Worm (Caenorhabditis elegans) whole organism, young adult: ENCODE results near the gene wdr-31.

Experiments
- B0019.2 ChIP-seq: fragments of 200-800 bp; sonication (Bioruptor generic); conservative IDR thresholded peaks from 2 replicates; pipeline ENCODE4 v1.3.6; 2022; ENCODE audit warnings: missing genetic modification reagents, missing genetic modification characterization, missing compliant biosample characterization
- B0035.1 ChIP-seq: sonication (generic microtip); optimal IDR thresholded peaks from 2 replicates; lab custom pipeline; 2016; ENCODE audit warnings: missing genetic modification characterization, mild to moderate bottlenecking, missing compliant biosample characterization, missing genotype, missing genetic modification reagents
- B0336.3 ChIP-seq: fragments of 200-800 bp; sonication (Bioruptor generic); IDR thresholded peaks from 2 replicates; pipeline ENCODE4 v1.3.6; 2022; ENCODE audit warnings: missing genetic modification characterization, missing compliant biosample characterization
- D2030.7 ChIP-seq: fragments of 200-800 bp; sonication (Bioruptor generic); IDR thresholded peaks from 2 replicates; pipeline ENCODE4 v1.3.6; 2022; ENCODE audit warnings: missing genetic modification reagents, missing genetic modification characterization, missing compliant biosample characterization
- F22D6.2 ChIP-seq: sonication (generic microtip); optimal IDR thresholded peaks from 2 replicates; lab custom pipeline; 2016; ENCODE audit warnings: mild to moderate bottlenecking, missing genetic modification characterization, missing compliant biosample characterization
- F33H1.4 ChIP-seq: fragments of 200-800 bp; sonication (Bioruptor generic); IDR thresholded peaks from 2 replicates; pipeline ENCODE4 v1.3.6; 2022; ENCODE audit warnings: missing genetic modification reagents, missing genetic modification characterization, missing compliant biosample characterization
- F37B4.10 ChIP-seq: fragments of 200-800 bp; sonication (Bioruptor generic); IDR thresholded peaks from 2 replicates; pipeline ENCODE4 v1.3.6; 2022; ENCODE audit warnings: missing genetic modification characterization, missing compliant biosample characterization
- F49E8.2 ChIP-seq: sonication (generic microtip); optimal IDR thresholded peaks from 3 replicates; lab custom pipeline; 2017; ENCODE audit warnings: missing genetic modification characterization, mild to moderate bottlenecking, missing compliant biosample characterization, antibody characterized with exemption, moderate library complexity; ENCODE audit not compliant: insufficient read depth
- F57A8.1 ChIP-seq: fragments of 200-800 bp; sonication (Bioruptor generic); optimal IDR thresholded peaks from 2 replicates; lab custom pipeline; 2018; ENCODE audit warnings: mild to moderate bottlenecking, missing genetic modification characterization, moderate library complexity, missing compliant biosample characterization
- K11D2.4 ChIP-seq: fragments of 200-800 bp; sonication (Bioruptor generic); IDR thresholded peaks from 2 replicates; pipeline ENCODE4 v1.3.6; 2022; ENCODE audit warnings: missing genetic modification reagents, missing genetic modification characterization, missing compliant biosample characterization
- T26A5.8 ChIP-seq: sonication (generic microtip); optimal IDR thresholded peaks from 2 replicates; lab custom pipeline; 2016; ENCODE audit warnings: missing genetic modification characterization, missing compliant biosample characterization
- ZK185.1 ChIP-seq: sonication (generic microtip); optimal IDR thresholded peaks from 2 replicates; lab custom pipeline; 2016; ENCODE audit warnings: mild to moderate bottlenecking, missing genetic modification characterization, missing compliant biosample characterization; ENCODE audit not compliant: poor library complexity, severe bottlenecking
- athp-1 ChIP-seq: sonication (generic microtip); optimal IDR thresholded peaks from 2 replicates; lab custom pipeline; 2017; ENCODE audit warnings: mild to moderate bottlenecking, missing genetic modification characterization, missing compliant biosample characterization
- attf-6 ChIP-seq: fragments of 200-800 bp; sonication (Bioruptor generic); IDR thresholded peaks from 2 replicates; pipeline ENCODE4 v1.3.6; 2022; ENCODE audit warnings: missing genetic modification reagents, missing genetic modification characterization, missing compliant biosample characterization
- ccch-3 ChIP-seq: fragments of 200-800 bp; sonication (Bioruptor generic); optimal IDR thresholded peaks from 2 replicates; lab custom pipeline; 2018; ENCODE audit warnings: mild to moderate bottlenecking, missing genetic modification characterization, missing compliant biosample characterization
- ceh-100 ChIP-seq: fragments of 200-800 bp; sonication (Bioruptor generic); IDR thresholded peaks from 2 replicates; pipeline ENCODE4 v1.3.6; 2022; ENCODE audit warnings: missing genetic modification reagents, missing genetic modification characterization, missing compliant biosample characterization
- ceh-58 ChIP-seq: fragments of 200-800 bp; sonication (Bioruptor generic); IDR thresholded peaks from 2 replicates; pipeline ENCODE4 v1.3.6; 2022; ENCODE audit warnings: missing genetic modification characterization, missing compliant biosample characterization
- chd-7 ChIP-seq: sonication (generic microtip); optimal IDR thresholded peaks from 2 replicates; lab custom pipeline; 2016; ENCODE audit warnings: mild to moderate bottlenecking, missing genetic modification characterization, moderate library complexity, missing compliant biosample characterization
- die-1 ChIP-seq: sonication (generic microtip); optimal IDR thresholded peaks from 2 replicates; lab custom pipeline; 2016; ENCODE audit warnings: missing genotype, mild to moderate bottlenecking, missing genetic modification characterization, missing compliant biosample characterization
- egl-18 ChIP-seq: fragments of 200-800 bp; sonication (Bioruptor generic); IDR thresholded peaks from 2 replicates; pipeline ENCODE4 v1.3.6; 2022; ENCODE audit warnings: missing genetic modification reagents, missing genetic modification characterization, missing compliant biosample characterization
- ets-4 ChIP-seq: fragments of 200-800 bp; sonication (Bioruptor generic); optimal IDR thresholded peaks from 2 replicates; lab custom pipeline; 2018; ENCODE audit warnings: mild to moderate bottlenecking, missing genetic modification characterization, missing compliant biosample characterization
- gei-17 ChIP-seq: fragments of 200-800 bp; sonication (Bioruptor generic); optimal IDR thresholded peaks from 2 replicates; lab custom pipeline; 2018; ENCODE audit warnings: mild to moderate bottlenecking, missing genetic modification characterization, missing compliant biosample characterization
- him-1 ChIP-seq: sonication (generic microtip); optimal IDR thresholded peaks from 2 replicates; lab custom pipeline; 2016; ENCODE audit warnings: missing genotype, missing genetic modification reagents, missing genetic modification characterization, missing compliant biosample characterization
- lag-1 ChIP-seq: fragments of 200-800 bp; sonication (Bioruptor generic); IDR thresholded peaks from 2 replicates; pipeline ENCODE4 v1.3.6; 2022; ENCODE audit warnings: missing genetic modification reagents, missing genetic modification characterization, missing compliant biosample characterization
- let-607 ChIP-seq, 2 experiments: fragments of 200-800 bp in 1 of 2; sonication (Bioruptor generic) in 1 of 2; sonication (generic microtip) in 1 of 2; optimal IDR thresholded peaks; 2 replicates each; lab custom pipeline; 2016 to 2018; ENCODE audit warnings: mild to moderate bottlenecking in 2 of 2, missing compliant biosample characterization in 2 of 2, missing genetic modification characterization in 2 of 2, moderate library complexity in 2 of 2, missing genotype in 1 of 2
- madf-10 ChIP-seq: sonication (generic microtip); optimal IDR thresholded peaks from 2 replicates; lab custom pipeline; 2016; ENCODE audit warnings: mild to moderate bottlenecking, missing genetic modification characterization, missing compliant biosample characterization
- mxl-1 ChIP-seq: sonication (generic microtip); optimal IDR thresholded peaks from 2 replicates; lab custom pipeline; 2016; ENCODE audit warnings: missing genetic modification characterization, missing compliant biosample characterization
- nfya-2 ChIP-seq: fragments of 200-800 bp; sonication (Bioruptor generic); IDR thresholded peaks from 2 replicates; pipeline ENCODE4 v1.3.6; 2022; ENCODE audit warnings: missing genetic modification reagents, missing genetic modification characterization, missing compliant biosample characterization
- nhr-120 ChIP-seq: fragments of 200-800 bp; sonication (Bioruptor generic); IDR thresholded peaks from 2 replicates; pipeline ENCODE4 v1.3.6; 2022; ENCODE audit warnings: missing genetic modification characterization, missing compliant biosample characterization
- rcor-1 ChIP-seq: fragments of 200-800 bp; sonication (Bioruptor generic); IDR thresholded peaks from 2 replicates; pipeline ENCODE4 v1.3.6; 2022; ENCODE audit warnings: missing genetic modification reagents, missing genetic modification characterization, missing compliant biosample characterization
- rec-8 ChIP-seq, 2 experiments: sonication (generic microtip); optimal IDR thresholded peaks; 2 replicates each; lab custom pipeline; 2016; ENCODE audit warnings: mild to moderate bottlenecking in 2 of 2, missing genetic modification characterization in 2 of 2, missing genetic modification reagents in 2 of 2, missing genotype in 2 of 2, missing biosample characterization in 1 of 2, missing compliant biosample characterization in 1 of 2, moderate library complexity in 1 of 2
- rpc-1 ChIP-seq, 2 experiments: fragments of 150-350 bp in 1 of 2; sonication (generic microtip) in 1 of 2; optimal IDR thresholded peaks; 2 replicates each; lab custom pipeline; 2014 to 2018; ENCODE audit warnings: missing biosample characterization in 1 of 2, missing genetic modification characterization in 1 of 2, missing genetic modification reagents in 1 of 2, missing genotype in 1 of 2
- snpc-1.1 ChIP-seq: sonication (generic microtip); optimal IDR thresholded peaks from 2 replicates; lab custom pipeline; 2017; ENCODE audit warnings: missing genetic modification characterization, mild to moderate bottlenecking, missing compliant biosample characterization, antibody characterized with exemption, moderate library complexity, missing genotype, missing genetic modification reagents; ENCODE audit not compliant: insufficient read depth
- snpc-3.4 ChIP-seq: sonication (generic microtip); optimal IDR thresholded peaks from 2 replicates; lab custom pipeline; 2017; ENCODE audit warnings: missing genetic modification characterization, mild to moderate bottlenecking, missing compliant biosample characterization, antibody characterized with exemption, moderate library complexity, missing genotype, missing genetic modification reagents
- zfh-2 ChIP-seq: fragments of 200-800 bp; sonication (Bioruptor generic); conservative IDR thresholded peaks from 2 replicates; pipeline ENCODE4 v1.3.6; 2022; ENCODE audit warnings: missing genetic modification reagents, missing genetic modification characterization, missing compliant biosample characterization
- ztf-26 ChIP-seq: sonication (generic microtip); optimal IDR thresholded peaks from 2 replicates; lab custom pipeline; 2017; ENCODE audit warnings: missing genetic modification characterization, missing compliant biosample characterization

The wdr-31 gene

DNA sequence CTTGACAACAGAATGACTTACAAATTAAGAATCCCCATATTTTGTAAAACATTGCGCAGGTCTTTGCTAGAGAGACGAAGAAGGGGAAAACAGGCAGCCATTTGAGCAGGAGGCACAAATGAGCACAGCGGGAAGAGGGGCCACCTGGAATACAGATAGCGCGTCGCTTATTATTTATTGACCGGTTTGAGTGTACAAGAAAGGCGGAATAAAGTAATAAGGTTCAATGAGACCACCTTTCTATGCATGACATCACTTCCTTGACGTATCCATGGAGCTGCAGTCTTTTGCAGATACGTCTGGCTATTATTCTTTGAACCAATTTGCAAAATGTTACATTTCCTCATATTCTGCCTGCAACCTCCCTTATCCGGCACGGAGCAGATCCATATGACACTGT is 39.8 kb upstream of the wdr-31 start, which contains the start of gene fbxb-111:
Gene fbxb-111, minus strand, starts transcription at position 101 of the 400 bp plus-strand sequence.
- no peak for TF ChIP-seq F22D6.2
- TF ChIP-seq nfya-2: no peak
- no peak for TF ChIP-seq rpc-1 (optimal IDR thresholded peaks at IDR 0.05; lab: Kevin White, UChicago)
- no peak for TF ChIP-seq rpc-1 (tag; optimal IDR thresholded peaks at IDR 0.05; lab: Kevin White, UChicago)
- TF ChIP-seq F37B4.10 (GFP tag; lab: Robert Waterston, UW): no peak
- TF ChIP-seq ZK185.1 (tag; lab: Kevin White, UChicago): no peak
- no peak for TF ChIP-seq nhr-120
- TF ChIP-seq K11D2.4 (GFP tag; lab: Robert Waterston, UW): no peak
- no peak for TF ChIP-seq rec-8 (tag; optimal IDR thresholded peaks at IDR 0.05; lab: Kevin White, UChicago)
- no peak for TF ChIP-seq F49E8.2 (tag; lab: Kevin White, UChicago)
- TF ChIP-seq him-1 (tag; lab: Kevin White, UChicago): no peak
- TF ChIP-seq chd-7 (tag; lab: Kevin White, UChicago): no peak
- TF ChIP-seq ceh-100 (GFP tag; lab: Robert Waterston, UW): no peak
- no peak for TF ChIP-seq lag-1 (GFP tag; lab: Robert Waterston, UW)
- TF ChIP-seq die-1 (tag; lab: Kevin White, UChicago): no peak
- TF ChIP-seq T26A5.8: no peak
- no peak for TF ChIP-seq mxl-1 (tag; lab: Kevin White, UChicago)

DNA sequence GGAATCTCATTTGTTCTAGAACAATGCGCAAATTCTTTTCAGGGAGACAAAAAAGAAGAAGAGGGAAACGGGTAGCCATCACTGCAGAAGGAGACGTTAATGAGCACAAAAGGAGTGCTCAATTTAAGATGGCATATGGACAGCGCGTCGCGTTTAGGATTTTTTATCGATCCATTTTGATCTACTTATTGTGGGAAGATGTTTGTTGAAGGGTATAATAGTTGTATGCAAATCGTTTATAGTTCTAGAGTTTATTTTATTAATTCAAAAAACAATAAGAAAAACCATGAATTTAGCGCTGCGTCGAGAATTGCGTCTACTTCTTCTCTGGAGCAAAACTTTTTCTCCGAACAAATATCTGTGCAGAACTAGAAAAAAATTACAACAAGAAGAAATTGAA is 38.4 kb upstream of the wdr-31 start, which contains the start of gene sdz-9:
Gene sdz-9, minus strand, starts transcription at position 101 of the 400 bp plus-strand sequence.
- no peak for TF ChIP-seq ceh-58
- no peak for TF ChIP-seq nfya-2
- no peak for TF ChIP-seq F49E8.2 (tag; lab: Kevin White, UChicago)
- TF ChIP-seq athp-1: no peak
- no peak for TF ChIP-seq snpc-1.1 (tag; lab: Kevin White, UChicago)
- TF ChIP-seq snpc-3.4 (tag; lab: Kevin White, UChicago): no peak
- TF ChIP-seq B0336.3 (GFP tag; lab: Robert Waterston, UW): no peak
- no peak for TF ChIP-seq B0035.1
- no peak for TF ChIP-seq ets-4 (GFP tag; lab: Kevin White, UChicago)
- no peak for TF ChIP-seq ztf-26 (tag; lab: Kevin White, UChicago)
- no peak for TF ChIP-seq F57A8.1
- TF ChIP-seq F37B4.10 (GFP tag; lab: Robert Waterston, UW): no peak

DNA sequence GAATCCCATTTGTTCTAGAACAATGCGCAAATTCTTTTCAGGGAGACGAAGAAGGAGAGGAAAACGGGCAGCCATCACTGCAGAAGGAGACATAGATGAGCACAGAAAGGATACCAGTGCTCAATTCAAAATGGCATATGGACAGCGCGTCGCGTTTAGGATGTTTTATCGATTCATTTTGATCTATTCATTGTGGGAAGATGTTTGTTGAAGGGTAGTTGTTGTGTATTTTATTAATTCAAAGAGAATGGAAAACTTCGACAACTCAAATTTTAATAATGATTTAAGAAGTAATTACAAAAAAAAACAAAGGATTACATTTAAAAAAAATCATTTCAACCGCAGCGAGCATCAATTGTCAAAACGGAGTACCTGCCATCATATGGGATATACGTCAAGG is 37.1 kb upstream of the wdr-31 start, which contains the start of gene sdz-10:
Gene sdz-10, minus strand, starts transcription at position 101 of the 400 bp plus-strand sequence.
- no peak for TF ChIP-seq ccch-3 (GFP tag; lab: Kevin White, UChicago)
- TF ChIP-seq let-607 (tag; optimal IDR thresholded peaks at IDR 0.05; lab: Kevin White, UChicago): no peak
- TF ChIP-seq rcor-1 (GFP tag; lab: Robert Waterston, UW): no peak
- no peak for TF ChIP-seq attf-6 (GFP tag; lab: Robert Waterston, UW)
- no peak for TF ChIP-seq ceh-58
- no peak for TF ChIP-seq B0035.1
- TF ChIP-seq gei-17 (GFP tag; lab: Kevin White, UChicago): no peak
- TF ChIP-seq zfh-2: no peak
- no peak for TF ChIP-seq madf-10 (tag; lab: Kevin White, UChicago)
- TF ChIP-seq D2030.7 (GFP tag; lab: Robert Waterston, UW): no peak
- no peak for TF ChIP-seq F49E8.2 (tag; lab: Kevin White, UChicago)
- no peak for TF ChIP-seq B0019.2 (GFP tag; lab: Robert Waterston, UW)
- TF ChIP-seq F33H1.4 (GFP tag; lab: Robert Waterston, UW): no peak
- no peak for TF ChIP-seq egl-18
